Fruit fly (Drosophila melanogaster) whole organism, embryonic: Measurements from ENCODE around the gene rhea.

Experiments
- Aef1 ChIP-seq: fragments of 200-800 bp; sonication (Bioruptor generic); IDR thresholded peaks from 3 replicates; pipeline ENCODE4 v1.3.6; 2022; ENCODE audit warnings: missing biosample characterization, missing genetic modification characterization
- Atf3 ChIP-seq: fragments of 200-800 bp; sonication (Bioruptor generic); optimal IDR thresholded peaks from 3 replicates; lab custom pipeline; 2016; ENCODE audit warnings: missing biosample characterization, missing genetic modification characterization
- Atf6 ChIP-seq: fragments of 200-800 bp; sonication (Bioruptor generic); IDR thresholded peaks from 2 replicates; pipeline ENCODE4 v1.3.6; 2022; ENCODE audit warnings: missing biosample characterization, missing genetic modification characterization
- CG10959 ChIP-seq: fragments of 200-800 bp; sonication (Bioruptor generic); IDR thresholded peaks from 2 replicates; pipeline ENCODE4 v1.3.6; 2022; ENCODE audit warnings: missing biosample characterization, missing genetic modification characterization
- CG11398 ChIP-seq: fragments of 200-800 bp; sonication (Bioruptor generic); optimal IDR thresholded peaks from 2 replicates; lab custom pipeline; 2016; ENCODE audit warnings: missing biosample characterization, missing genetic modification characterization
- CG11695 ChIP-seq: fragments of 200-800 bp; sonication (Bioruptor generic); IDR thresholded peaks from 3 replicates; pipeline ENCODE4 v1.3.6; 2022; ENCODE audit warnings: missing biosample characterization, missing genetic modification characterization
- CG12155 ChIP-seq: fragments of 200-800 bp; sonication (Bioruptor generic); optimal IDR thresholded peaks from 3 replicates; lab custom pipeline; 2016; ENCODE audit warnings: missing biosample characterization, missing genetic modification characterization
- CG13775 ChIP-seq: fragments of 200-800 bp; sonication (Bioruptor generic); optimal IDR thresholded peaks from 3 replicates; lab custom pipeline; 2017; ENCODE audit warnings: missing biosample characterization, mild to moderate bottlenecking, missing genetic modification characterization
- CG14965 ChIP-seq: fragments of 200-800 bp; sonication (Bioruptor generic); optimal IDR thresholded peaks from 2 replicates; lab custom pipeline; 2016; ENCODE audit warnings: missing biosample characterization, missing genetic modification characterization, borderline replicate concordance
- CG15269 ChIP-seq: fragments of 200-800 bp; sonication (Bioruptor generic); optimal IDR thresholded peaks from 2 replicates; lab custom pipeline; 2018; ENCODE audit warnings: missing biosample characterization, mild to moderate bottlenecking, missing genetic modification characterization, moderate library complexity
- CG17186 ChIP-seq: fragments of 200-800 bp; sonication (Bioruptor generic); optimal IDR thresholded peaks from 3 replicates; lab custom pipeline; 2017; ENCODE audit warnings: missing biosample characterization, missing genetic modification reagents, missing genetic modification characterization
- CG1832 ChIP-seq: fragments of 200-800 bp; sonication (Bioruptor generic); optimal IDR thresholded peaks from 2 replicates; lab custom pipeline; 2017; ENCODE audit warnings: missing biosample characterization, mild to moderate bottlenecking, missing genetic modification characterization, inconsistent platforms
- CG2712 ChIP-seq: fragments of 200-800 bp; optimal IDR thresholded peaks from 3 replicates; lab custom pipeline; 2019; ENCODE audit warnings: missing biosample characterization, mild to moderate bottlenecking, missing genetic modification characterization, moderate library complexity
- CG2875 ChIP-seq: fragments of 200-800 bp; sonication (Bioruptor generic); optimal IDR thresholded peaks from 2 replicates; lab custom pipeline; 2017; ENCODE audit warnings: missing biosample characterization, mild to moderate bottlenecking, missing genetic modification characterization, missing genetic modification reagents
- CG31224 ChIP-seq: fragments of 200-800 bp; sonication (Bioruptor generic); IDR thresholded peaks from 2 replicates; pipeline ENCODE4 v1.3.6; 2022; ENCODE audit warnings: missing biosample characterization, missing genetic modification characterization
- CG34422 ChIP-seq: fragments of 200-800 bp; sonication (Bioruptor generic); IDR thresholded peaks from 3 replicates; pipeline ENCODE4 v1.3.6; 2022; ENCODE audit warnings: missing biosample characterization, missing genetic modification characterization
- CG6654 ChIP-seq: fragments of 200-800 bp; sonication (Bioruptor generic); optimal IDR thresholded peaks from 2 replicates; lab custom pipeline; 2017; ENCODE audit warnings: missing biosample characterization, mild to moderate bottlenecking, missing genetic modification characterization
- CG7963 ChIP-seq: fragments of 200-800 bp; sonication (Bioruptor generic); IDR thresholded peaks from 3 replicates; pipeline ENCODE4 v1.3.6; 2022; ENCODE audit warnings: missing biosample characterization, missing genetic modification characterization; ENCODE audit not compliant: partially characterized antibody
- Deaf1 ChIP-seq: fragments of 200-800 bp; optimal IDR thresholded peaks from 3 replicates; lab custom pipeline; 2019; ENCODE audit warnings: missing biosample characterization, mild to moderate bottlenecking, missing genetic modification characterization, moderate library complexity
- Hr39 ChIP-seq: fragments of >200 bp; optimal IDR thresholded peaks from 2 replicates; lab custom pipeline; 2017
- Mad ChIP-seq: fragments of 200-800 bp; sonication (Bioruptor generic); optimal IDR thresholded peaks from 2 replicates; lab custom pipeline; 2016; ENCODE audit warnings: missing biosample characterization, missing genetic modification characterization
- Poxn ChIP-seq: fragments of 200-800 bp; sonication (Bioruptor generic); IDR thresholded peaks from 2 replicates; pipeline ENCODE4 v1.3.6; 2022; ENCODE audit warnings: missing biosample characterization, missing genetic modification characterization
- Side ChIP-seq: fragments of 200-800 bp; sonication (Bioruptor generic); optimal IDR thresholded peaks from 2 replicates; lab custom pipeline; 2016; ENCODE audit warnings: missing biosample characterization, missing genetic modification characterization
- Six4 ChIP-seq: fragments of 200-800 bp; sonication (Bioruptor generic); optimal IDR thresholded peaks from 2 replicates; lab custom pipeline; 2016; ENCODE audit warnings: missing biosample characterization, missing genetic modification characterization
- Trl ChIP-seq, 3 experiments: fragments of >200 bp in 2 of 3; fragments of 200-800 bp in 1 of 3; sonication (Bioruptor generic) in 1 of 3; optimal IDR thresholded peaks; 2 replicates in 1 of 3; 3 replicates in 2 of 3; lab custom pipeline; 2016 to 2017; ENCODE audit warnings: missing biosample characterization in 1 of 3, missing genetic modification characterization in 1 of 3
- YL-1 ChIP-seq: fragments of 200-800 bp; sonication (Bioruptor generic); optimal IDR thresholded peaks from 3 replicates; lab custom pipeline; 2017; ENCODE audit warnings: missing biosample characterization, mild to moderate bottlenecking, missing genetic modification characterization
- ac ChIP-seq: fragments of 200-800 bp; sonication (Bioruptor generic); optimal IDR thresholded peaks from 3 replicates; lab custom pipeline; 2017; ENCODE audit warnings: missing biosample characterization, mild to moderate bottlenecking, missing genetic modification characterization
- al ChIP-seq: fragments of 200-800 bp; sonication (Bioruptor generic); IDR thresholded peaks from 2 replicates; pipeline ENCODE4 v1.3.6; 2022; ENCODE audit warnings: missing biosample characterization, missing genetic modification characterization
- bowl ChIP-seq: fragments of 200-800 bp; sonication (Bioruptor generic); IDR thresholded peaks from 2 replicates; pipeline ENCODE4 v1.3.6; 2022; ENCODE audit warnings: missing biosample characterization, missing genetic modification characterization
- chm ChIP-seq: fragments of 200-800 bp; sonication (Bioruptor generic); IDR thresholded peaks from 2 replicates; pipeline ENCODE4 v1.3.6; 2022; ENCODE audit warnings: missing biosample characterization, missing genetic modification characterization
- danr ChIP-seq: fragments of 200-800 bp; sonication (Bioruptor generic); IDR thresholded peaks from 2 replicates; pipeline ENCODE4 v1.3.6; 2022; ENCODE audit warnings: missing biosample characterization, missing genetic modification characterization
- disco-r ChIP-seq: fragments of 200-800 bp; sonication (Bioruptor generic); optimal IDR thresholded peaks from 2 replicates; lab custom pipeline; 2016; ENCODE audit warnings: missing biosample characterization, missing genetic modification characterization
- ewg ChIP-seq: fragments of 200-800 bp; sonication (Bioruptor generic); optimal IDR thresholded peaks from 3 replicates; lab custom pipeline; 2017; ENCODE audit warnings: mild to moderate bottlenecking, missing biosample characterization, missing genetic modification reagents, missing genetic modification characterization
- gt ChIP-seq: fragments of 200-800 bp; sonication (Bioruptor generic); IDR thresholded peaks from 2 replicates; pipeline ENCODE4 v1.3.6; 2022; ENCODE audit warnings: missing biosample characterization, missing genetic modification characterization
- inv ChIP-seq: fragments of 200-800 bp; sonication (Bioruptor generic); IDR thresholded peaks from 2 replicates; pipeline ENCODE4 v1.3.6; 2022; ENCODE audit warnings: missing biosample characterization, missing genetic modification characterization; ENCODE audit not compliant: partially characterized antibody
- kni ChIP-seq: fragments of 200-800 bp; sonication (Bioruptor generic); optimal IDR thresholded peaks from 3 replicates; lab custom pipeline; 2017; ENCODE audit warnings: mild to moderate bottlenecking, missing biosample characterization, missing genetic modification reagents, missing genetic modification characterization
- knrl ChIP-seq: fragments of 200-800 bp; sonication (Bioruptor generic); IDR thresholded peaks from 3 replicates; pipeline ENCODE4 v1.3.6; 2022; ENCODE audit warnings: missing biosample characterization, missing genetic modification characterization; ENCODE audit not compliant: partially characterized antibody
- maf-S ChIP-seq: fragments of 200-800 bp; sonication (Bioruptor generic); optimal IDR thresholded peaks from 2 replicates; lab custom pipeline; 2016; ENCODE audit warnings: missing biosample characterization, missing genetic modification characterization
- mld ChIP-seq: fragments of 200-800 bp; sonication (Bioruptor generic); IDR thresholded peaks from 3 replicates; pipeline ENCODE4 v1.3.6; 2022; ENCODE audit warnings: missing biosample characterization, missing genetic modification characterization; ENCODE audit not compliant: partially characterized antibody
- onecut ChIP-seq: fragments of 200-800 bp; sonication (Bioruptor generic); IDR thresholded peaks from 2 replicates; pipeline ENCODE4 v1.3.6; 2022; ENCODE audit warnings: missing biosample characterization, missing genetic modification characterization
- seq ChIP-seq: fragments of 200-800 bp; sonication (Bioruptor generic); IDR thresholded peaks from 2 replicates; pipeline ENCODE4 v1.3.6; 2022; ENCODE audit warnings: missing biosample characterization, missing genetic modification characterization
- sug ChIP-seq: fragments of 200-800 bp; optimal IDR thresholded peaks from 2 replicates; lab custom pipeline; 2019; ENCODE audit warnings: missing biosample characterization, mild to moderate bottlenecking, missing genetic modification characterization, moderate library complexity
- tin ChIP-seq: fragments of 200-800 bp; sonication (Bioruptor generic); optimal IDR thresholded peaks from 3 replicates; lab custom pipeline; 2016; ENCODE audit warnings: missing biosample characterization, missing genetic modification characterization
- tio ChIP-seq: fragments of 200-800 bp; sonication (Bioruptor generic); optimal IDR thresholded peaks from 2 replicates; lab custom pipeline; 2017; ENCODE audit warnings: missing biosample characterization, missing genetic modification characterization, inconsistent platforms
- trem ChIP-seq: fragments of 200-800 bp; optimal IDR thresholded peaks from 3 replicates; lab custom pipeline; 2019; ENCODE audit warnings: missing biosample characterization, mild to moderate bottlenecking, missing genetic modification characterization, moderate library complexity

The rhea gene

dm6 chr3L:8512428-8512827 is 32.4 kb upstream of the rhea start, which contains the start of gene CG6765 (continued):
- TF ChIP-seq Six4 (GFP tag; lab: Kevin White, UChicago) = no peak
- peak; percentile 75 for TF ChIP-seq CG1832
- TF ChIP-seq tin (GFP tag; lab: Kevin White, UChicago) = no peak
- no peak for TF ChIP-seq CG14965 (GFP tag; lab: Kevin White, UChicago)
- no peak for TF ChIP-seq CG31224
- no peak for TF ChIP-seq gt (GFP tag; lab: Robert Waterston, UW)
- TF ChIP-seq CG17186 (GFP tag; lab: Kevin White, UChicago) = no peak
- no peak for TF ChIP-seq Atf6 (GFP tag; lab: Robert Waterston, UW)
- TF ChIP-seq onecut (GFP tag; lab: Robert Waterston, UW) = peak; percentile 99
- TF ChIP-seq Poxn = no peak
- TF ChIP-seq CG2875 (GFP tag; lab: Kevin White, UChicago) = no peak
- TF ChIP-seq sug (tag; lab: Kevin White, UChicago) = no peak
- no peak for TF ChIP-seq chm (GFP tag; lab: Robert Waterston, UW)
- no peak for TF ChIP-seq danr (GFP tag; lab: Robert Waterston, UW)
- no peak for TF ChIP-seq CG13775
- TF ChIP-seq Deaf1 = peak; percentile 57
- TF ChIP-seq seq = 0 out of 2 replicates have a peak, but pooled peaks have one; percentile 10
- TF ChIP-seq inv (GFP tag; lab: Robert Waterston, UW) = no peak
- no peak for TF ChIP-seq kni (GFP tag; lab: Kevin White, UChicago)
- peak; percentile 64 for TF ChIP-seq ewg
- no peak for TF ChIP-seq Side (GFP tag; lab: Kevin White, UChicago)
- TF ChIP-seq CG7963 = no peak
- TF ChIP-seq ac = no peak
- TF ChIP-seq CG12155 (GFP tag; lab: Kevin White, UChicago) = no peak
- no peak for TF ChIP-seq al (GFP tag; lab: Robert Waterston, UW)
- TF ChIP-seq CG2712 (tag; lab: Kevin White, UChicago) = no peak
- TF ChIP-seq knrl (GFP tag; lab: Robert Waterston, UW) = no peak
- 0 out of 3 replicates have a peak, but pooled peaks have one; percentile 31 for TF ChIP-seq mld (GFP tag; lab: Robert Waterston, UW)
- TF ChIP-seq Trl (optimal IDR thresholded peaks at IDR 0.05; lab: Kevin White, UChicago) = peak; percentile 83
- TF ChIP-seq Trl (GFP tag; optimal IDR thresholded peaks at IDR 0.05; lab: Kevin White, UChicago) = no peak
- TF ChIP-seq CG10959 (GFP tag; lab: Robert Waterston, UW) = no peak
- TF ChIP-seq CG15269 (tag; lab: Kevin White, UChicago) = no peak
- no peak for TF ChIP-seq CG11398
- TF ChIP-seq CG34422 (GFP tag; lab: Robert Waterston, UW) = peak; percentile 44; the same call in 1 of the 3 replicates
- no peak for TF ChIP-seq bowl (GFP tag; lab: Robert Waterston, UW)
- TF ChIP-seq Atf3 (GFP tag; lab: Kevin White, UChicago) = no peak
- no peak for TF ChIP-seq trem
- no peak for TF ChIP-seq Hr39 (lab: Kevin White, UChicago)
- TF ChIP-seq tio (GFP tag; lab: Kevin White, UChicago) = no peak
- no peak for TF ChIP-seq Aef1 (GFP tag; lab: Robert Waterston, UW)
- no peak for TF ChIP-seq disco-r (GFP tag; lab: Kevin White, UChicago)
- TF ChIP-seq maf-S (GFP tag; lab: Kevin White, UChicago) = no peak
- no peak for TF ChIP-seq Mad (GFP tag; lab: Kevin White, UChicago)
- TF ChIP-seq CG11695 (GFP tag; lab: Robert Waterston, UW) = no peak
- no peak for TF ChIP-seq CG6654 (GFP tag; lab: Kevin White, UChicago)
- TF ChIP-seq YL-1 = no peak
- TF ChIP-seq, all 482 proteins: peak for 16
